Worm (Caenorhabditis elegans): ENCODE data around the gene srw-12.

The srw-12 gene

DNA sequence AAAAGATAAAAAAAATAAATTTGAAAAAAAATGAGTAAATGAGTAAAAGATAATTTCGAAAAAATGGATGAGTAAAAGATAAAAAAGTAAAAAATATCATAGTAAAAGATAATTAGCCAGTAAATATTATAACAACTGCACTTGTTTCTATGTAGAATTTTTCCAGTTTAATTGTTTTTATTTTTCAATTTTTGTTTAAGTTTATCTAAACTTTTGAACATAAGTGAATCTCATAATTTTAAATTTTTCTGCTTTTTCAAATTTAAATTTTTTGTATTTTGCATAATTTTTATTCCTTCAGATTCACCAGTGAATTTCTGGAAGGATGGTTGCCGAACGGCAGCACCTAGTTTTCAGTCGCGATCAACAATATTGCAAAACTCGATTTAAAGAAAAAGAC is 2.8 kb upstream of the srw-12 start, which contains the start of gene chil-12:
TSS of gene chil-12 (plus strand) at position 301 of the 400 bp plus-strand sequence.
- TF ChIP-seq mef-2 (tag; optimal IDR thresholded peaks at IDR 0.05) (no peak), egl-27 (tag; optimal IDR thresholded peaks at IDR 0.05) (no peak), unc-98 (GFP tag; IDR thresholded peaks at IDR 0.05) (no peak), lir-3 (tag; optimal IDR thresholded peaks at IDR 0.05; ENCODE audit: poor library complexity) (no peak), hpl-2 (GFP tag; optimal IDR thresholded peaks at IDR 0.05) (no peak), pag-3 (tag; optimal IDR thresholded peaks at IDR 0.05; ENCODE audit: borderline replicate concordance, insufficient read depth) (no peak), ceh-90 (tag; optimal IDR thresholded peaks at IDR 0.05) (no peak)

DNA sequence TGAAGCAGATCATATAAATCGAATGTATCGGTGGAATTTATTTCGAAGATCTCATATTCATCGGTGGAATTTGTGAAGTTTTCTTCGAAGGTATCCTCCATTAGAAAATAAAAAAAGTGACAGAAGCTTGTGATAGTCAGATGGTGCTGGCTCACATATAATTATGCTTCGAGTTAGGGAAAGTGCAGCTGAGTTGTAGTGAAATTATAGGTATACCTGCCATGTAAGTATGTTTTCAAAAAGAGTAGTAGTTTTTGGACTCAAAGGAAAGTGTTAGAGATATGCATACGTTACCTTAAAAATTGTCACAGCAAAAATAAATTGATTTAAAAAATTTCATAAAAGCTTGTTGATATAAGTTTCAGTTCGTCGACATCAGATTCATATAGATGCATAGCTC is 1.8 kb upstream of the srw-12 start, which contains the start of gene srw-11:
TSS of gene srw-11 (minus strand) at position 101 of the 400 bp plus-strand sequence.
- TF ChIP-seq sptf-1 (tag; optimal IDR thresholded peaks at IDR 0.05): no peak
- no peak for TF ChIP-seq ets-5 (GFP tag; IDR thresholded peaks at IDR 0.05)
- no peak for TF ChIP-seq C04F5.9 (tag; optimal IDR thresholded peaks at IDR 0.05)
- no peak for TF ChIP-seq nhr-71 (tag; optimal IDR thresholded peaks at IDR 0.05)
- TF ChIP-seq nhr-77 (tag; optimal IDR thresholded peaks at IDR 0.05): no peak
- TF ChIP-seq mef-2 (tag; optimal IDR thresholded peaks at IDR 0.05): no peak
- no peak for TF ChIP-seq nhr-12 (tag; optimal IDR thresholded peaks at IDR 0.05)
- no peak for TF ChIP-seq elt-3 (tag; optimal IDR thresholded peaks at IDR 0.05)
- no peak for TF ChIP-seq ceh-88 (GFP tag; IDR thresholded peaks at IDR 0.05)
- no peak for TF ChIP-seq hpl-2 (GFP tag; optimal IDR thresholded peaks at IDR 0.05)
- TF ChIP-seq blmp-1 (tag; optimal IDR thresholded peaks at IDR 0.05): no peak
- TF ChIP-seq lin-14 (GFP tag; optimal IDR thresholded peaks at IDR 0.05): no peak
- no peak for TF ChIP-seq nhr-85 (tag)
- TF ChIP-seq aly-2 (tag; optimal IDR thresholded peaks at IDR 0.05): no peak
- no peak for TF ChIP-seq egl-27 (tag; optimal IDR thresholded peaks at IDR 0.05)
- no peak for TF ChIP-seq ztf-11 (tag; optimal IDR thresholded peaks at IDR 0.05)
- TF ChIP-seq sup-37 (GFP tag; optimal IDR thresholded peaks at IDR 0.05): no peak

DNA sequence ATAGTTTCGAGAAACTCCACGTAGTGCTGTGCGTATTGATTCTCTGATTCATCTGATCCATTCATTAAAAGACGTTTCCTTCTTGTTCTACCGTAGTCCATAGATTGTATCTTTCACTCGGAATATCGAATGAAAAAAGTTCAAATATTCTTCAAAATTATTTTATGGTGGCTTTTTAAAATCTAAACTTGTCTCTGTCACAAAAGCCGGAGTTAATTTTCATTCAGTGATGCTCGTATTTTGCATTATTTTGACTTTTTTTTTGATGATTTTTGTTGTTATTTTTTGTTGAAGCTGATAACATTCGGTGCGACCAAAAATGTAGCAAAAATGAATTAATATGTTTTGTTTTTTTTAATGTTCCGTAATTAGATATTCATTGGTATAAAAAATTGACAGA is 2.8 kb downstream of the srw-12 start, which contains the start of gene nhr-164:
TSS of gene nhr-164 (minus strand) at position 101 of the 400 bp plus-strand sequence.
- TF ChIP-seq elt-2 (tag; optimal IDR thresholded peaks at IDR 0.05): no peak
- no peak for TF ChIP-seq lin-35 (GFP tag; optimal IDR thresholded peaks at IDR 0.05)
- TF ChIP-seq ceh-63 (GFP tag; optimal IDR thresholded peaks at IDR 0.05): no peak
- no peak for TF ChIP-seq aha-1 (tag; optimal IDR thresholded peaks at IDR 0.05)
- TF ChIP-seq nhr-28 (tag; optimal IDR thresholded peaks at IDR 0.05): no peak
- no peak for TF ChIP-seq mef-2 (tag; optimal IDR thresholded peaks at IDR 0.05)
- TF ChIP-seq dsc-1 (tag; optimal IDR thresholded peaks at IDR 0.05): no peak
- TF ChIP-seq nhr-11 (tag; optimal IDR thresholded peaks at IDR 0.05): no peak
- TF ChIP-seq isw-1 (GFP tag; IDR thresholded peaks at IDR 0.05): no peak
- no peak for TF ChIP-seq nhr-47 (tag; optimal IDR thresholded peaks at IDR 0.05)
- no peak for TF ChIP-seq jun-1 (tag; optimal IDR thresholded peaks at IDR 0.05)
- no peak for TF ChIP-seq snu-23 (GFP tag; optimal IDR thresholded peaks at IDR 0.05)
- no peak for TF ChIP-seq egl-13 (tag; optimal IDR thresholded peaks at IDR 0.05)

DNA sequence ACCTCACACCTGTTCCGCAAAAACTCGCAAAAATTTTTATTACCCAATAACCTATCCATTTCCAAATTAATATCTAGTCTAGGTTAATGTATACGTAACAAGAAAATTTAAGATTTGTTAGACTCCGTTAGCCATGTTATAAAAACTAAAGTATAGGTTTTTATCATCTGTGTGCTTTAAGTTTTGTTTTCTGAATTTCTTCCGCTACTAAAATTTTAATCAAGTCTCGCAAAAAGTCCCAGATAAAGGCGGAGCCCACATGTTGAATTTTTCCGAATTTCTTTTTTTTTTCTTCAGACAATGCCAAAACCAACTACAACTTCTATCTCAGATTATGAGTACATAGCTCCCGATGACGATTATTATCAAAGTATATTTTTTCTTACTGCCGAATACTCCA is 6.3 kb downstream of the srw-12 start, which contains the start of gene srw-13:
TSS of gene srw-13 (plus strand) at position 301 of the 400 bp plus-strand sequence.
- no peak for TF ChIP-seq skn-1 (tag; optimal IDR thresholded peaks at IDR 0.05)
- TF ChIP-seq vab-15 (tag; optimal IDR thresholded peaks at IDR 0.05): no peak
- no peak for TF ChIP-seq nhr-47 (tag; optimal IDR thresholded peaks at IDR 0.05)
- TF ChIP-seq xbp-1 (tag; optimal IDR thresholded peaks at IDR 0.05): no peak

DNA sequence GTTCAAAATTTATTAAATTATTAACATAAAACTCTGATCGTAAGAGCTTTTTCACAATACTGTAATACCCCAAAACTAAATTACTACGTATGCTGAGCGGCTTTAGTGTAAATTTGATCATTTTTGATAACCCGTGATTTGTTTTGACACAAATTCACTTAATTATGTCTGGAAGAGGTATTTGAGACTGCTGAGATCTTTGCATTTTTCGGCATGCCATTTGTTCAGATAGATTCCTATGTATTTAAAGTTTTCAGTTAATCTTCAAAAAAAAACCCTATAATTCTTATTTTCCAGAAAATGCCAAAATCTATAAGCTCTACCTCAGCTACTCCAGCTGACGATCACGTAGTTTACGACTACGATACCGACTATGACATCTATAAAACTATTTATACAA is 8.2 kb downstream of the srw-12 start, which contains the start of gene srw-15:
TSS of gene srw-15 (plus strand) at position 301 of the 400 bp plus-strand sequence.
- no peak for TF ChIP-seq blmp-1 (tag; optimal IDR thresholded peaks at IDR 0.05)
- TF ChIP-seq ceh-88 (GFP tag; IDR thresholded peaks at IDR 0.05): no peak
- no peak for TF ChIP-seq efl-1 (optimal IDR thresholded peaks at IDR 0.05)
- TF ChIP-seq efl-1 (GFP tag; optimal IDR thresholded peaks at IDR 0.05 in 1 of 2): peak in 1 of 2 experiments; percentile 60
